Fruit fly (Drosophila melanogaster) S2 (cell line): ENCODE data around the gene CG13053.

Experiments used
- CG8478 ChIP-seq: fragments of >200 bp; optimal IDR thresholded peaks from 2 replicates; lab custom pipeline; 2018
- CTCF ChIP-seq, 2 experiments: fragments of >200 bp; optimal IDR thresholded peaks; 2 replicates each; lab custom pipeline; 2018

DNA sequence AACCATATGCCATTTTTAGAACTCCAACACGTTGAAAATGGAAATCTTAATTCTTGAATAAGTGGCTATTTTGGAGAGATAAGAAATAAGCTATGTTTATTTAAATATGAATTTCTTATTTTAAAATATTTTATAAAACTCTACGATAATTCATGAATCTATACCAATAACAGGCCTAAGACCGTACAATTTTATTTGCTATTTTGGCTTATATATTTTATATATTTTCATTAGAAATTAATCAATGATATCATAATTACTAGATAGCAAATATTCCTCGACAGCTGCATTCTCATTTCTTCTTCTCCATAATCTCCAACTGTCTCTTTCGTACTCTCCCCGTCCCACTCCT lies 47.6 kb downstream of the CG13053 start:
- TF ChIP-seq CTCF (optimal IDR thresholded peaks at IDR 0.05; lab: Kevin White, UChicago) (no peak), CG8478 (no peak)
